Worm (Caenorhabditis elegans) whole organism, L4/young adult: Measurements from ENCODE around the gene H12D21.9.
"Not testable (repeated sequence)": the region's sequence is repeated elsewhere in the genome, so short reads cannot be mapped to it uniquely, and the experiment has no call there.

Experiments
- W03F9.2 ChIP-seq: fragments of 150-350 bp; optimal IDR thresholded peaks from 2 replicates; lab custom pipeline; 2014; ENCODE audit warnings: missing biosample characterization, missing genetic modification characterization
- dao-5 ChIP-seq: sonication (generic microtip); optimal IDR thresholded peaks from 2 replicates; lab custom pipeline; 2016; ENCODE audit warnings: missing genotype, missing genetic modification characterization, moderate library complexity, missing compliant biosample characterization
- him-1 ChIP-seq: sonication (generic microtip); optimal IDR thresholded peaks from 2 replicates; lab custom pipeline; 2016; ENCODE audit warnings: missing genotype, missing genetic modification reagents, missing genetic modification characterization, missing compliant biosample characterization

H12D21.9 gene

ce11 chrV:14921509-14921908, 12.2 kb upstream of the H12D21.9 start, which contains the start of gene zmp-4:
zmp-4 (minus strand) TSS chrV:14921609.
- TF ChIP-seq W03F9.2 (tag; lab: Kevin White, UChicago) (no peak), dao-5 (tag; lab: Kevin White, UChicago) (no peak), him-1 (tag; lab: Kevin White, UChicago) (no peak)

ce11 chrV:14915599-14915998, 6.3 kb upstream of the H12D21.9 start, which contains the start of gene H12D21.11:
H12D21.11 (plus strand) TSS chrV:14915899.
- no peak for TF ChIP-seq W03F9.2 (tag; lab: Kevin White, UChicago)
- no peak for TF ChIP-seq dao-5 (tag; lab: Kevin White, UChicago)
- TF ChIP-seq him-1 (tag; lab: Kevin White, UChicago): no peak

ce11 chrV:14910758-14911157, 1.5 kb upstream of the H12D21.9 start:
- TF ChIP-seq him-1 (tag; lab: Kevin White, UChicago): no peak
- TF ChIP-seq dao-5 (tag; lab: Kevin White, UChicago): no peak
- no peak for TF ChIP-seq W03F9.2 (tag; lab: Kevin White, UChicago)

- TF ChIP-seq him-1 (tag; lab: Kevin White, UChicago) (no peak), dao-5 (tag; lab: Kevin White, UChicago) (no peak), W03F9.2 (tag; lab: Kevin White, UChicago) (no peak)
Observed at ce11 chrV:14907445-14907844, 1.8 kb downstream of the H12D21.9 start.

- TF ChIP-seq him-1 (tag; lab: Kevin White, UChicago) (no peak), W03F9.2 (tag; lab: Kevin White, UChicago) (no peak), dao-5 (tag; lab: Kevin White, UChicago) (no peak)
Observed at ce11 chrV:14900905-14901304, 8.4 kb downstream of the H12D21.9 start.

ce11 chrV:14899545-14899944, 9.7 kb downstream of the H12D21.9 start, which contains the start of gene H12D21.10:
H12D21.10 (plus strand) TSS chrV:14899804.
- TF ChIP-seq dao-5 (tag; lab: Kevin White, UChicago): no peak
- no peak for TF ChIP-seq W03F9.2 (tag; lab: Kevin White, UChicago)
- TF ChIP-seq him-1 (tag; lab: Kevin White, UChicago): no peak

- TF ChIP-seq dao-5 (tag; lab: Kevin White, UChicago) (no peak), W03F9.2 (tag; lab: Kevin White, UChicago) (no peak)
Observed at ce11 chrV:14897731-14898130, 11.5 kb downstream of the H12D21.9 start, which contains the start of gene H12D21.6. H12D21.6 (minus strand) TSS chrV:14897831.

- TF ChIP-seq dao-5 (tag; lab: Kevin White, UChicago) (no peak), him-1 (tag; lab: Kevin White, UChicago) (no peak), W03F9.2 (tag; lab: Kevin White, UChicago) (no peak)
Observed at ce11 chrV:14895557-14895956, 13.7 kb downstream of the H12D21.9 start, which contains the start of gene mpst-3. mpst-3 (plus strand) TSS chrV:14895647.

- TF ChIP-seq W03F9.2 (tag; lab: Kevin White, UChicago) (no peak), him-1 (tag; lab: Kevin White, UChicago) (no peak), dao-5 (tag; lab: Kevin White, UChicago) (no peak)
Observed at ce11 chrV:14893355-14894050, 15.8 kb downstream of the H12D21.9 start, which contains the start of the genes mpst-2 and H12D21.5. mpst-2 (minus strand) TSS chrV:14893455. H12D21.5 (plus strand) TSS chrV:14894000.

- TF ChIP-seq dao-5, him-1, W03F9.2 (tag; lab: Kevin White, UChicago): not testable (repeated sequence)
Observed at ce11 chrV:14890782-14891181, 18.5 kb downstream of the H12D21.9 start, which contains the start of gene nspa-2. nspa-2 (plus strand) TSS chrV:14891082.

- TF ChIP-seq W03F9.2 (tag; lab: Kevin White, UChicago) (no peak), dao-5 (tag; lab: Kevin White, UChicago) (no peak), him-1 (tag; lab: Kevin White, UChicago) (no peak)
Observed at ce11 chrV:14877242-14877819, 31.9 kb downstream of the H12D21.9 start.

ce11 chrV:14876724-14877123, 32.6 kb downstream of the H12D21.9 start, which contains the start of gene ZC412.10:
ZC412.10 (minus strand) TSS chrV:14876824.
- TF ChIP-seq dao-5, W03F9.2, him-1 (tag; lab: Kevin White, UChicago): not testable (repeated sequence)

- TF ChIP-seq him-1 (tag; lab: Kevin White, UChicago) (no peak), W03F9.2 (tag; lab: Kevin White, UChicago) (no peak), dao-5 (tag; lab: Kevin White, UChicago) (no peak)
Observed at ce11 chrV:14876257-14876656, 33.0 kb downstream of the H12D21.9 start.
